Fruit fly (Drosophila melanogaster) whole organism, embryonic: ENCODE measurements around the gene CG4456.

Source experiments
- CG10147 ChIP-seq: fragments of 200-800 bp; sonication (Bioruptor generic); optimal IDR thresholded peaks from 2 replicates; lab custom pipeline; 2019; ENCODE audit warnings: missing biosample characterization, mild to moderate bottlenecking, missing genetic modification characterization, moderate library complexity
- CG10654 ChIP-seq: fragments of 200-800 bp; sonication (Bioruptor generic); optimal IDR thresholded peaks from 2 replicates; lab custom pipeline; 2016; ENCODE audit warnings: missing biosample characterization, missing genetic modification characterization
- CG11085 ChIP-seq: fragments of 200-800 bp; sonication (Bioruptor generic); IDR thresholded peaks from 2 replicates; pipeline ENCODE4 v1.3.6; 2022; ENCODE audit warnings: missing biosample characterization, missing genetic modification characterization
- CG11247 ChIP-seq: fragments of 200-800 bp; sonication (Bioruptor generic); IDR thresholded peaks from 2 replicates; pipeline ENCODE4 v1.3.6; 2022; ENCODE audit warnings: missing biosample characterization, missing genetic modification characterization
- CG11504 ChIP-seq: fragments of 200-800 bp; sonication (Bioruptor generic); optimal IDR thresholded peaks from 3 replicates; lab custom pipeline; 2019; ENCODE audit warnings: missing biosample characterization, mild to moderate bottlenecking, missing genetic modification characterization, moderate library complexity
- CG11723 ChIP-seq: fragments of 200-800 bp; sonication (Bioruptor generic); optimal IDR thresholded peaks from 2 replicates; lab custom pipeline; 2017; ENCODE audit warnings: missing biosample characterization, mild to moderate bottlenecking, missing genetic modification characterization
- CG12769 ChIP-seq: fragments of 200-800 bp; sonication (Bioruptor generic); optimal IDR thresholded peaks from 2 replicates; lab custom pipeline; 2019; ENCODE audit warnings: missing biosample characterization, mild to moderate bottlenecking, missing genetic modification characterization, moderate library complexity
- CG14441 ChIP-seq: fragments of 200-800 bp; sonication (Bioruptor generic); IDR thresholded peaks from 2 replicates; pipeline ENCODE4 v1.3.6; 2022; ENCODE audit warnings: missing biosample characterization, missing genetic modification characterization
- CG15269 ChIP-seq: fragments of 200-800 bp; sonication (Bioruptor generic); optimal IDR thresholded peaks from 2 replicates; lab custom pipeline; 2018; ENCODE audit warnings: missing biosample characterization, mild to moderate bottlenecking, missing genetic modification characterization, moderate library complexity
- CG1603 ChIP-seq: fragments of 200-800 bp; sonication (Bioruptor generic); optimal IDR thresholded peaks from 2 replicates; lab custom pipeline; 2019; ENCODE audit warnings: missing biosample characterization, mild to moderate bottlenecking, missing genetic modification characterization, moderate library complexity
- CG16813 ChIP-seq: fragments of 200-800 bp; sonication (Bioruptor generic); IDR thresholded peaks from 3 replicates; pipeline ENCODE4 v1.3.6; 2022; ENCODE audit warnings: missing biosample characterization, missing genetic modification characterization; ENCODE audit not compliant: partially characterized antibody
- CG16863 ChIP-seq: fragments of 200-800 bp; sonication (Bioruptor generic); optimal IDR thresholded peaks from 3 replicates; lab custom pipeline; 2016; ENCODE audit warnings: missing biosample characterization, missing genetic modification characterization
- CG18262 ChIP-seq: fragments of 200-800 bp; optimal IDR thresholded peaks from 3 replicates; lab custom pipeline; 2019; ENCODE audit warnings: missing biosample characterization, mild to moderate bottlenecking, missing genetic modification characterization, moderate library complexity
- CG18764 ChIP-seq: fragments of 200-800 bp; sonication (Bioruptor generic); optimal IDR thresholded peaks from 3 replicates; lab custom pipeline; 2016; ENCODE audit warnings: missing biosample characterization, missing genetic modification characterization
- CG2712 ChIP-seq: fragments of 200-800 bp; optimal IDR thresholded peaks from 3 replicates; lab custom pipeline; 2019; ENCODE audit warnings: missing biosample characterization, mild to moderate bottlenecking, missing genetic modification characterization, moderate library complexity
- CG32532 ChIP-seq: fragments of 200-800 bp; sonication (Bioruptor generic); IDR thresholded peaks from 2 replicates; pipeline ENCODE4 v1.3.6; 2022; ENCODE audit warnings: missing biosample characterization, missing genetic modification characterization
- CG3407 ChIP-seq: fragments of 200-800 bp; sonication (Bioruptor generic); optimal IDR thresholded peaks from 2 replicates; lab custom pipeline; 2018; ENCODE audit warnings: missing biosample characterization, mild to moderate bottlenecking, missing genetic modification characterization
- CG34422 ChIP-seq: fragments of 200-800 bp; sonication (Bioruptor generic); IDR thresholded peaks from 3 replicates; pipeline ENCODE4 v1.3.6; 2022; ENCODE audit warnings: missing biosample characterization, missing genetic modification characterization
- CG4404 ChIP-seq: fragments of 200-800 bp; sonication (Bioruptor generic); IDR thresholded peaks from 2 replicates; pipeline ENCODE4 v1.3.6; 2022; ENCODE audit warnings: missing biosample characterization, missing genetic modification characterization
- CG4424 ChIP-seq: fragments of 200-800 bp; sonication (Bioruptor generic); optimal IDR thresholded peaks from 3 replicates; lab custom pipeline; 2016; ENCODE audit warnings: missing biosample characterization, missing genetic modification characterization
- CG4854 ChIP-seq: fragments of 200-800 bp; sonication (Bioruptor generic); optimal IDR thresholded peaks from 2 replicates; lab custom pipeline; 2016; ENCODE audit warnings: missing biosample characterization, missing genetic modification characterization, inconsistent platforms
- CG5180 ChIP-seq: fragments of 200-800 bp; sonication (Bioruptor generic); optimal IDR thresholded peaks from 3 replicates; lab custom pipeline; 2017; ENCODE audit warnings: missing biosample characterization, missing genetic modification characterization, mild to moderate bottlenecking, moderate library complexity, missing genetic modification reagents
- CG6175 ChIP-seq: fragments of 200-800 bp; sonication (Bioruptor generic); IDR thresholded peaks from 3 replicates; pipeline ENCODE4 v1.3.6; 2022; ENCODE audit warnings: missing biosample characterization, missing genetic modification characterization
- CG7357 ChIP-seq: fragments of 200-800 bp; sonication (Bioruptor generic); IDR thresholded peaks from 3 replicates; pipeline ENCODE4 v1.3.6; 2022; ENCODE audit warnings: missing biosample characterization, missing genetic modification characterization
- CG7839 ChIP-seq: fragments of 200-800 bp; sonication (Bioruptor generic); optimal IDR thresholded peaks from 3 replicates; lab custom pipeline; 2018; ENCODE audit warnings: missing biosample characterization, mild to moderate bottlenecking, missing genetic modification characterization, moderate library complexity
- CG7987 ChIP-seq: fragments of 200-800 bp; sonication (Bioruptor generic); optimal IDR thresholded peaks from 2 replicates; lab custom pipeline; 2018; ENCODE audit warnings: missing biosample characterization, mild to moderate bottlenecking, missing genetic modification characterization, moderate library complexity
- CG9609 ChIP-seq: fragments of 200-800 bp; sonication (Bioruptor generic); optimal IDR thresholded peaks from 3 replicates; lab custom pipeline; 2016; ENCODE audit warnings: missing biosample characterization, missing genetic modification characterization
- Drgx ChIP-seq: fragments of 200-800 bp; sonication (Bioruptor generic); IDR thresholded peaks from 2 replicates; pipeline ENCODE4 v1.3.6; 2022; ENCODE audit warnings: missing biosample characterization, missing genetic modification characterization
- Elba2 ChIP-seq: fragments of 200-800 bp; sonication (Bioruptor generic); optimal IDR thresholded peaks from 3 replicates; lab custom pipeline; 2016; ENCODE audit warnings: missing biosample characterization, missing genetic modification characterization
- Gug ChIP-seq: fragments of 200-800 bp; sonication (Bioruptor generic); IDR thresholded peaks from 4 replicates; pipeline ENCODE4 v1.3.6; 2022; ENCODE audit warnings: missing biosample characterization, missing genetic modification characterization
- H2.0 ChIP-seq: fragments of 200-800 bp; sonication (Bioruptor generic); IDR thresholded peaks from 2 replicates; pipeline ENCODE4 v1.3.6; 2022; ENCODE audit warnings: missing biosample characterization, missing genetic modification characterization
- Hmx ChIP-seq: fragments of 200-800 bp; sonication (Bioruptor generic); optimal IDR thresholded peaks from 2 replicates; lab custom pipeline; 2016; ENCODE audit warnings: missing biosample characterization, missing genetic modification characterization
- Med ChIP-seq: fragments of 200-800 bp; sonication (Bioruptor generic); peaks from one replicate; lab custom pipeline; 2016; ENCODE audit warnings: missing biosample characterization, missing genetic modification characterization, mild to moderate bottlenecking, inconsistent platforms, moderate library complexity
- NC2α ChIP-seq: fragments of 200-800 bp; sonication (Bioruptor generic); optimal IDR thresholded peaks from 2 replicates; lab custom pipeline; 2016; ENCODE audit warnings: missing biosample characterization, missing genetic modification characterization
- Opbp ChIP-seq: fragments of 200-800 bp; sonication (Bioruptor generic); IDR thresholded peaks from 3 replicates; pipeline ENCODE4 v1.3.6; 2022; ENCODE audit warnings: missing biosample characterization, missing genetic modification characterization; ENCODE audit not compliant: partially characterized antibody
- ci ChIP-seq: fragments of 200-800 bp; sonication (Bioruptor generic); IDR thresholded peaks from 3 replicates; pipeline ENCODE4 v1.3.6; 2022; ENCODE audit warnings: missing biosample characterization, missing genetic modification characterization
- eve ChIP-seq, 2 experiments: fragments of >200 bp; optimal IDR thresholded peaks; 2 replicates each; lab custom pipeline; 2017; ENCODE audit warnings: missing biosample characterization in 2 of 2, missing genetic modification characterization in 2 of 2
- gem ChIP-seq: fragments of 200-800 bp; sonication (Bioruptor generic); optimal IDR thresholded peaks from 2 replicates; lab custom pipeline; 2019; ENCODE audit warnings: missing biosample characterization, mild to moderate bottlenecking, missing genetic modification characterization, moderate library complexity
- gfzf ChIP-seq: fragments of 200-800 bp; sonication (Bioruptor generic); optimal IDR thresholded peaks from 2 replicates; lab custom pipeline; 2016; ENCODE audit warnings: missing biosample characterization, mild to moderate bottlenecking, missing genetic modification characterization, moderate library complexity
- hkb ChIP-seq, 2 experiments: fragments of 200-800 bp in 1 of 2; fragments of >200 bp in 1 of 2; sonication (Bioruptor generic) in 1 of 2; IDR thresholded peaks in 1 of 2; optimal IDR thresholded peaks in 1 of 2; 2 replicates each; pipeline versions ENCODE4 v1.3.6 to Lab custom; 2017 to 2022; ENCODE audit warnings: missing biosample characterization in 1 of 2, missing genetic modification characterization in 1 of 2
- mam ChIP-seq: fragments of 200-800 bp; sonication (Bioruptor generic); optimal IDR thresholded peaks from 3 replicates; lab custom pipeline; 2016; ENCODE audit warnings: missing biosample characterization, missing genetic modification characterization
- pan ChIP-seq, 4 experiments: fragments of >200 bp in 3 of 4; fragments of 200-800 bp in 1 of 4; sonication (Bioruptor generic) in 1 of 4; optimal IDR thresholded peaks in 3 of 4; IDR thresholded peaks in 1 of 4; 2 replicates each; pipeline versions ENCODE4 v1.3.6 to Lab custom; 2017 to 2022; ENCODE audit warnings: missing biosample characterization in 2 of 4, missing genetic modification characterization in 2 of 4, mixed read lengths in 1 of 4
- phol ChIP-seq: fragments of 200-800 bp; sonication (Bioruptor generic); optimal IDR thresholded peaks from 3 replicates; lab custom pipeline; 2018; ENCODE audit warnings: missing biosample characterization, mild to moderate bottlenecking, missing genetic modification characterization, moderate library complexity
- prd ChIP-seq, 3 experiments: fragments of >200 bp in 2 of 3; fragments of 200-800 bp in 1 of 3; sonication (Bioruptor generic) in 1 of 3; optimal IDR thresholded peaks in 2 of 3; IDR thresholded peaks in 1 of 3; 2 replicates in 2 of 3; 3 replicates in 1 of 3; pipeline versions ENCODE4 v1.3.6 to Lab custom; 2017 to 2022; ENCODE audit warnings: missing biosample characterization in 1 of 3, missing genetic modification characterization in 1 of 3
- row ChIP-seq: fragments of 200-800 bp; sonication (Bioruptor generic); IDR thresholded peaks from 3 replicates; pipeline ENCODE4 v1.3.6; 2022; ENCODE audit warnings: missing biosample characterization, missing genetic modification characterization
- sd ChIP-seq: fragments of 200-800 bp; sonication (Bioruptor generic); optimal IDR thresholded peaks from 3 replicates; lab custom pipeline; 2018; ENCODE audit warnings: missing biosample characterization, mild to moderate bottlenecking, missing genetic modification characterization, moderate library complexity
- slbo ChIP-seq: fragments of 200-800 bp; sonication (Bioruptor generic); IDR thresholded peaks from 2 replicates; pipeline ENCODE4 v1.3.6; 2022; ENCODE audit warnings: missing biosample characterization, missing genetic modification characterization
- ttk ChIP-seq: fragments of 200-800 bp; sonication (Bioruptor generic); IDR thresholded peaks from 2 replicates; pipeline ENCODE4 v2.1.2; 2022; ENCODE audit warnings: missing biosample characterization, missing genetic modification characterization

Gene CG4456

dm6 chr3L:9398435-9398981 lies 26.0 kb downstream of the CG4456 start (continued):
- TF ChIP-seq CG1603 (tag; lab: Kevin White, UChicago), result peak; percentile 35
- 0 out of 3 replicates have a peak, but pooled peaks have one; percentile 15 for TF ChIP-seq CG34422 (GFP tag; lab: Robert Waterston, UW)
- TF ChIP-seq CG10654, result peak; percentile 1
- TF ChIP-seq CG6175 (GFP tag; lab: Robert Waterston, UW), result peak; percentile 38; the same call in 1 of the 3 replicates
- TF ChIP-seq CG18262 (tag; lab: Kevin White, UChicago), result peak; percentile 0
- no peak for TF ChIP-seq CG10147 (GFP tag; lab: Kevin White, UChicago)
- TF ChIP-seq CG11504 (tag; lab: Kevin White, UChicago), result peak; percentile 14
- TF ChIP-seq CG32532 (GFP tag; lab: Robert Waterston, UW), result peak; percentile 37
- TF ChIP-seq CG12769 (tag; lab: Kevin White, UChicago), result no peak
- no peak for TF ChIP-seq CG3407 (GFP tag; lab: Kevin White, UChicago)
- peak; percentile 13 for TF ChIP-seq CG7839 (tag; lab: Kevin White, UChicago)
- TF ChIP-seq CG11085 (GFP tag; lab: Robert Waterston, UW), result no peak
- no peak for TF ChIP-seq CG16863 (GFP tag; lab: Kevin White, UChicago)
- no peak for TF ChIP-seq hkb (optimal IDR thresholded peaks at IDR 0.05; lab: Kevin White, UChicago)
- TF ChIP-seq hkb (GFP tag; IDR thresholded peaks at IDR 0.05; lab: Robert Waterston, UW), result no peak
- 0 out of 2 replicates have a peak, but pooled peaks have one; percentile 20 for TF ChIP-seq slbo
- peak; percentile 24 for TF ChIP-seq gem (tag; lab: Kevin White, UChicago)
- 0 out of 2 replicates have a peak, but pooled peaks have one; percentile 8 for TF ChIP-seq CG14441 (GFP tag; lab: Robert Waterston, UW)
- no peak for TF ChIP-seq CG9609 (GFP tag; lab: Kevin White, UChicago)
- peak; percentile 42; the same call in 1 of the 2 replicates for TF ChIP-seq Drgx
- no peak for TF ChIP-seq H2.0 (GFP tag; lab: Robert Waterston, UW)
- no peak for TF ChIP-seq CG4854 (GFP tag; lab: Kevin White, UChicago)
- TF ChIP-seq NC2α (GFP tag; lab: Kevin White, UChicago), result no peak
- peak; percentile 18 for TF ChIP-seq CG5180
- TF ChIP-seq Gug, result 0 out of 4 replicates have a peak, but pooled peaks have one; percentile 18
- TF ChIP-seq Hmx (GFP tag; lab: Kevin White, UChicago), result no peak
- peak; percentile 4 for TF ChIP-seq phol (tag; lab: Kevin White, UChicago)
- peak; percentile 39; the same call in 1 of the 3 replicates for TF ChIP-seq CG7357
- no peak for TF ChIP-seq mam
- no peak for TF ChIP-seq CG4404
- TF ChIP-seq ci (GFP tag; lab: Robert Waterston, UW), result peak; percentile 54; the same call in 2 of the 3 replicates
- TF ChIP-seq CG4424 (GFP tag; lab: Kevin White, UChicago), result peak; percentile 25
- TF ChIP-seq CG18764 (GFP tag; lab: Kevin White, UChicago), result no peak
- 0 out of 2 replicates have a peak, but pooled peaks have one; percentile 11 for TF ChIP-seq CG11247 (GFP tag; lab: Robert Waterston, UW)
- no peak for TF ChIP-seq Elba2 (GFP tag; lab: Kevin White, UChicago)
- no peak for TF ChIP-seq CG11723 (GFP tag; lab: Kevin White, UChicago)
- no peak for TF ChIP-seq CG16813 (GFP tag; lab: Robert Waterston, UW)
- no peak for TF ChIP-seq eve (GFP tag; optimal IDR thresholded peaks at IDR 0.05; lab: Kevin White, UChicago)
- TF ChIP-seq CG2712 (tag; lab: Kevin White, UChicago), result peak; percentile 12
- 0 out of 3 replicates have a peak, but pooled peaks have one; percentile 13 for TF ChIP-seq Opbp (GFP tag; lab: Robert Waterston, UW)
- TF ChIP-seq pan (optimal IDR thresholded peaks at IDR 0.05; lab: Kevin White, UChicago), result peak in 1 of 2 experiments; percentile 46
- peak in 1 of 2 experiments; percentile 7 for TF ChIP-seq pan (GFP tag; optimal IDR thresholded peaks at IDR 0.05 in 1 of 2, IDR thresholded peaks at IDR 0.05 in 1 of 2)
- TF ChIP-seq prd (optimal IDR thresholded peaks at IDR 0.05; lab: Kevin White, UChicago), result no peak
- TF ChIP-seq prd (GFP tag; IDR thresholded peaks at IDR 0.05; lab: Robert Waterston, UW), result peak; percentile 31; the same call in 1 of the 3 replicates
- no peak for TF ChIP-seq gfzf (GFP tag; lab: Kevin White, UChicago)
- 0 out of 2 replicates have a peak, but pooled peaks have one; percentile 22 for TF ChIP-seq ttk (GFP tag; lab: Robert Waterston, UW)
- no peak for TF ChIP-seq CG7987 (GFP tag; lab: Kevin White, UChicago)
- TF ChIP-seq row (GFP tag; lab: Robert Waterston, UW), result peak; percentile 59
- TF ChIP-seq sd (tag; lab: Kevin White, UChicago), result peak; percentile 30
- TF ChIP-seq CG15269 (tag; lab: Kevin White, UChicago), result no peak
- TF ChIP-seq Med (GFP tag; lab: Kevin White, UChicago), result no peak
